Worm (Caenorhabditis elegans) whole organism, late embryonic: Measurements from ENCODE around the gene srg-23.
"Not testable (repeated sequence)": the region's sequence is repeated elsewhere in the genome, so short reads cannot be mapped to it uniquely, and the experiment has no call there.

Source experiments
- C08G9.2 ChIP-seq: sonication (generic microtip); optimal IDR thresholded peaks from 2 replicates; lab custom pipeline; 2016; ENCODE audit warnings: mild to moderate bottlenecking, missing genetic modification characterization, moderate library complexity, missing compliant biosample characterization
- F13H6.1 ChIP-seq: sonication (generic microtip); optimal IDR thresholded peaks from 2 replicates; lab custom pipeline; 2016; ENCODE audit warnings: missing genetic modification characterization, missing compliant biosample characterization
- K09A11.1 ChIP-seq: sonication (generic microtip); optimal IDR thresholded peaks from 2 replicates; lab custom pipeline; 2017; ENCODE audit warnings: antibody characterized with exemption, mild to moderate bottlenecking, missing genetic modification characterization, missing compliant biosample characterization; ENCODE audit not compliant: insufficient read depth
- T23F11.4 ChIP-seq: fragments of 200-800 bp; sonication (Bioruptor generic); optimal IDR thresholded peaks from 2 replicates; lab custom pipeline; 2018; ENCODE audit warnings: mild to moderate bottlenecking, missing genetic modification characterization, missing compliant biosample characterization
- Y22D7AL.16 ChIP-seq: sonication (generic microtip); optimal IDR thresholded peaks from 2 replicates; lab custom pipeline; 2016; ENCODE audit warnings: missing genetic modification characterization, missing compliant biosample characterization
- ama-1 ChIP-seq: fragments of 150-350 bp; optimal IDR thresholded peaks from 2 replicates; lab custom pipeline; 2014
- ceh-14 ChIP-seq: sonication (generic microtip); optimal IDR thresholded peaks from 2 replicates; lab custom pipeline; 2016; ENCODE audit warnings: missing genotype, missing genetic modification characterization, missing compliant biosample characterization
- ceh-18 ChIP-seq: sonication (generic microtip); optimal IDR thresholded peaks from 2 replicates; lab custom pipeline; 2016; ENCODE audit warnings: missing genetic modification characterization, missing compliant biosample characterization
- ceh-19 ChIP-seq: fragments of 200-800 bp; sonication (Bioruptor generic); optimal IDR thresholded peaks from 2 replicates; lab custom pipeline; 2018; ENCODE audit warnings: mild to moderate bottlenecking, missing genetic modification characterization, missing compliant biosample characterization
- ceh-45 ChIP-seq: fragments of 200-800 bp; sonication (Bioruptor generic); IDR thresholded peaks from 2 replicates; pipeline ENCODE4 v1.3.6; 2022; ENCODE audit warnings: missing genetic modification reagents, missing genetic modification characterization, missing compliant biosample characterization
- ceh-6 ChIP-seq: fragments of 200-800 bp; sonication (Bioruptor generic); optimal IDR thresholded peaks from 2 replicates; lab custom pipeline; 2018; ENCODE audit warnings: mild to moderate bottlenecking, missing genetic modification characterization, missing compliant biosample characterization
- ceh-9 ChIP-seq: sonication (generic microtip); optimal IDR thresholded peaks from 2 replicates; lab custom pipeline; 2016; ENCODE audit warnings: mild to moderate bottlenecking, missing genetic modification characterization, inconsistent platforms, missing compliant biosample characterization
- che-1 ChIP-seq: sonication (generic microtip); optimal IDR thresholded peaks from 2 replicates; lab custom pipeline; 2016; ENCODE audit warnings: mild to moderate bottlenecking, missing genetic modification characterization, missing compliant biosample characterization
- dmd-4 ChIP-seq: sonication (generic microtip); optimal IDR thresholded peaks from 2 replicates; lab custom pipeline; 2016; ENCODE audit warnings: borderline replicate concordance, missing genetic modification characterization, missing compliant biosample characterization
- dve-1 ChIP-seq: sonication (generic microtip); optimal IDR thresholded peaks from 2 replicates; lab custom pipeline; 2017; ENCODE audit warnings: antibody characterized with exemption, mild to moderate bottlenecking, missing genetic modification characterization, missing compliant biosample characterization
- elt-4 ChIP-seq: sonication (generic microtip); optimal IDR thresholded peaks from 2 replicates; lab custom pipeline; 2016; ENCODE audit warnings: missing genetic modification characterization, missing compliant biosample characterization
- ets-4 ChIP-seq: sonication (generic microtip); optimal IDR thresholded peaks from 2 replicates; lab custom pipeline; 2016; ENCODE audit warnings: missing genetic modification characterization, missing compliant biosample characterization
- fkh-6 ChIP-seq: sonication (generic microtip); optimal IDR thresholded peaks from 2 replicates; lab custom pipeline; 2016; ENCODE audit warnings: missing genetic modification characterization, missing compliant biosample characterization
- hlh-15 ChIP-seq: sonication (generic microtip); optimal IDR thresholded peaks from 2 replicates; lab custom pipeline; 2016; ENCODE audit warnings: missing genetic modification characterization, missing compliant biosample characterization
- hlh-6 ChIP-seq: sonication (generic microtip); optimal IDR thresholded peaks from 2 replicates; lab custom pipeline; 2016; ENCODE audit warnings: missing genotype, missing genetic modification characterization, missing compliant biosample characterization
- lim-6 ChIP-seq: sonication (generic microtip); optimal IDR thresholded peaks from 2 replicates; lab custom pipeline; 2016; ENCODE audit warnings: missing genetic modification characterization, missing compliant biosample characterization
- lin-11 ChIP-seq: fragments of 200-800 bp; sonication (Bioruptor generic); optimal IDR thresholded peaks from 2 replicates; lab custom pipeline; 2018; ENCODE audit warnings: mild to moderate bottlenecking, missing genetic modification characterization, missing compliant biosample characterization
- nhr-11 ChIP-seq: fragments of 150-350 bp; optimal IDR thresholded peaks from 2 replicates; lab custom pipeline; 2014; ENCODE audit warnings: missing biosample characterization, missing genetic modification characterization
- npax-4 ChIP-seq: sonication (generic microtip); optimal IDR thresholded peaks from 2 replicates; lab custom pipeline; 2016; ENCODE audit warnings: missing genetic modification characterization, missing compliant biosample characterization
- odd-2 ChIP-seq: sonication (generic microtip); optimal IDR thresholded peaks from 2 replicates; lab custom pipeline; 2017; ENCODE audit warnings: antibody characterized with exemption, mild to moderate bottlenecking, missing genetic modification characterization, missing compliant biosample characterization
- pag-3 ChIP-seq: sonication (generic microtip); optimal IDR thresholded peaks from 2 replicates; lab custom pipeline; 2016; ENCODE audit warnings: missing compliant biosample characterization, missing genetic modification characterization, borderline replicate concordance
- pha-4 ChIP-seq: fragments of 150-350 bp; optimal IDR thresholded peaks from 2 replicates; lab custom pipeline; 2018; ENCODE audit warnings: missing biosample characterization, missing genetic modification reagents, missing genetic modification characterization
- ref-2 ChIP-seq: sonication (generic microtip); optimal IDR thresholded peaks from 2 replicates; lab custom pipeline; 2016; ENCODE audit warnings: missing genetic modification characterization, missing compliant biosample characterization
- rnt-1 ChIP-seq: sonication (generic microtip); optimal IDR thresholded peaks from 2 replicates; lab custom pipeline; 2016; ENCODE audit warnings: missing genetic modification characterization, missing compliant biosample characterization
- sdc-2 ChIP-seq: sonication (generic microtip); optimal IDR thresholded peaks from 2 replicates; lab custom pipeline; 2016; ENCODE audit warnings: missing genotype, missing genetic modification characterization, missing compliant biosample characterization
- sox-2 ChIP-seq: fragments of 200-800 bp; sonication (Bioruptor generic); IDR thresholded peaks from 2 replicates; pipeline ENCODE4 v1.3.6; 2022; ENCODE audit warnings: missing genetic modification reagents, missing genetic modification characterization, missing compliant biosample characterization
- tbx-7 ChIP-seq: sonication (generic microtip); optimal IDR thresholded peaks from 2 replicates; lab custom pipeline; 2016; ENCODE audit warnings: missing genotype, missing genetic modification characterization, missing compliant biosample characterization
- ttx-3 ChIP-seq: sonication (generic microtip); optimal IDR thresholded peaks from 2 replicates; lab custom pipeline; 2016; ENCODE audit warnings: missing genetic modification reagents, missing genetic modification characterization, missing compliant biosample characterization
- zip-5 ChIP-seq: sonication (generic microtip); optimal IDR thresholded peaks from 2 replicates; lab custom pipeline; 2016; ENCODE audit warnings: missing genetic modification characterization, missing compliant biosample characterization
- ztf-16 ChIP-seq: sonication (generic microtip); optimal IDR thresholded peaks from 2 replicates; lab custom pipeline; 2017; ENCODE audit warnings: missing genetic modification characterization, missing compliant biosample characterization

srg-23 gene

DNA sequence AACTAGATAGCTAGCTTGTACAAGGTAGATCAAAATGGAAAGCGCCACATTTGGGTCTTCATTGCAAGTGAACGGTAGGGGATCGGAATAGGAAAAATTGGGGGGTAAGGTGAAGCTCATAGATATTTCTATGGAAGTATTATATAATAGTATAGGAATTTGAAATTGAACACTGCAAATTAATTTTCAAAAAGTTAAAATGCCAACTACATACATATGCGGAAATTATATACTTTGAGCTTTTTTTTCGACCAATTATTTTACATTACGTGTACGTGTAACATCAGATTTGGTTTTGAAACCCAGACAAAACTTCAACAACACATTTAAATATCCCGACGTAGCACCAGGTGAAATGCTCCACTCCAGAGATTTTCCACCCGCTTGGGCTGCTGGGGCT, at the start of gene srg-23:
Gene srg-23, minus strand, starts transcription at position 101 of the 400 bp plus-strand sequence.
- TF ChIP-seq tbx-7 (tag; lab: Kevin White, UChicago): no peak
- TF ChIP-seq che-1 (tag; lab: Kevin White, UChicago): no peak
- TF ChIP-seq rnt-1 (tag; lab: Kevin White, UChicago): no peak
- no peak for TF ChIP-seq sdc-2
- no peak for TF ChIP-seq zip-5 (tag; lab: Kevin White, UChicago)
- no peak for TF ChIP-seq sox-2 (GFP tag; lab: Robert Waterston, UW)
- no peak for TF ChIP-seq pha-4 (tag; lab: Kevin White, UChicago)
- no peak for TF ChIP-seq F13H6.1 (tag; lab: Kevin White, UChicago)
- TF ChIP-seq ceh-14 (tag; lab: Kevin White, UChicago): no peak
- no peak for TF ChIP-seq ttx-3 (tag; lab: Kevin White, UChicago)
- no peak for TF ChIP-seq ceh-45 (GFP tag; lab: Robert Waterston, UW)
- TF ChIP-seq pag-3 (tag; lab: Kevin White, UChicago): no peak
- no peak for TF ChIP-seq lin-11
- no peak for TF ChIP-seq npax-4 (tag; lab: Kevin White, UChicago)
- no peak for TF ChIP-seq hlh-6 (tag; lab: Kevin White, UChicago)
- no peak for TF ChIP-seq elt-4 (tag; lab: Kevin White, UChicago)
- no peak for TF ChIP-seq Y22D7AL.16 (tag; lab: Kevin White, UChicago)
- no peak for TF ChIP-seq ama-1 (lab: Kevin White, UChicago)
- no peak for TF ChIP-seq odd-2 (tag; lab: Kevin White, UChicago)
- TF ChIP-seq ceh-18 (tag; lab: Kevin White, UChicago): no peak

DNA sequence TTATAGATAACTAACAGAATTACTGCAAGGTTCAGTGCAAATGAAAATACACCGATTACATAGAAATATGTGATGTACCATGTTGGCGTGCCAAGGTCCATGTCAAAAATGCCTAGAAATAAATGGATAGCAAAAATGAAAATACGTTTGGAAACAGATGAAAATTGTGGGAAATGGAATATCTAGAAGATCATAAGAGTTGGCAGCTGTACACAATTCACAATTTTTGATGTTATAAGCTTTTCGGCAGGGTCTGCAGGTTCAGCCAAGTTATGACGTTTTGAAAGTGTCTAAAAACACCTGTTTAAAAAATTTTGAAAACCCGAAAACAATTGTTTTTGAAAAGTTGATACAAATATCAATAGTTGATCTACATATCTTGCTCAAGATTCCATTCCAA, 48.6 kb upstream of the srg-23 start, which contains the start of gene sri-43:
Gene sri-43, minus strand, starts transcription at position 101 of the 400 bp plus-strand sequence.
- not testable (repeated sequence) for TF ChIP-seq C08G9.2 (tag; lab: Kevin White, UChicago); fkh-6; T23F11.4 (GFP tag; lab: Kevin White, UChicago)

DNA sequence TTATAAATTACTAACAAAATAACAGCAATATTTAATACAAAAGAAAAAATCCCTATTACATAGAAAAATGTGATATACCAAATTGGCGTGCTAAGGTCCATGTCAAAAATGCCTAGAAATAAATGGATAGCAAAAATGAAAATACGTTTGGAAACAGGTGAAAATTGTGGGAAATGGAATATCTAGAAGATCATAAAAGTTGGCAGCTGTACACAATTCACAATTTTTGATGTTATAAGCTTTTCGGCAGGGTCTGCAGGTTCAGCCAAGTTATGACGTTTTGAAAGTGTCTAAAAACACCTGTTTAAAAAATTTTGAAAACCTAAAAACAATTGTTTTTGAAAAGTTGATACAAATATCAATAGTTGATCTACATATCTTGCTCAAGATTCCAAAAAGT, 46.9 kb upstream of the srg-23 start, which contains the start of gene sri-42:
Gene sri-42, minus strand, starts transcription at position 101 of the 400 bp plus-strand sequence.
- not testable (repeated sequence) for TF ChIP-seq ets-4 (tag; lab: Kevin White, UChicago); K09A11.1 (tag; lab: Kevin White, UChicago); lim-6

DNA sequence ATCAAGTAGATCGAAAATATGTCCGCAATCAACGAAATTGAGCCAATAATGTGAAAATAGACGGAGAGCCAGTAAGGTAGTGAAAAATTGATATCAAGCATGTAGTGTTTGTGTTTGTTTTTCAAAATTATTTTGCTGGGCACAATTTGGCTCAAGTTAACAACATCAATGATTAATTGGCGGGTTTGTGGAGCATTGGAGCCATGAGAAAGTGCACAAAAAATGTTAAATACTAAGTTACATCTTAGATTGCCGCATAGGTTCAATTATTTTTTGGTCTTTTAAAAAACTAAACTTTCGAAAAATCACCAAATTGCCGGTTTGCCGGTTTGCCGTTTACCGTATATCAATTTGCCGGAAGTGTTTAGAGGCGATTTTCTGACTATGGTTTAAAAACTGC, 41.8 kb upstream of the srg-23 start, which contains the start of gene sri-54:
Gene sri-54, minus strand, starts transcription at position 101 of the 400 bp plus-strand sequence.
- TF ChIP-seq ztf-16 (tag; lab: Kevin White, UChicago): no peak
- TF ChIP-seq nhr-11: no peak
- no peak for TF ChIP-seq pha-4 (tag; lab: Kevin White, UChicago)
- TF ChIP-seq ceh-9 (tag; lab: Kevin White, UChicago): no peak
- TF ChIP-seq ref-2 (tag; lab: Kevin White, UChicago): no peak
- no peak for TF ChIP-seq ceh-45 (GFP tag; lab: Robert Waterston, UW)

DNA sequence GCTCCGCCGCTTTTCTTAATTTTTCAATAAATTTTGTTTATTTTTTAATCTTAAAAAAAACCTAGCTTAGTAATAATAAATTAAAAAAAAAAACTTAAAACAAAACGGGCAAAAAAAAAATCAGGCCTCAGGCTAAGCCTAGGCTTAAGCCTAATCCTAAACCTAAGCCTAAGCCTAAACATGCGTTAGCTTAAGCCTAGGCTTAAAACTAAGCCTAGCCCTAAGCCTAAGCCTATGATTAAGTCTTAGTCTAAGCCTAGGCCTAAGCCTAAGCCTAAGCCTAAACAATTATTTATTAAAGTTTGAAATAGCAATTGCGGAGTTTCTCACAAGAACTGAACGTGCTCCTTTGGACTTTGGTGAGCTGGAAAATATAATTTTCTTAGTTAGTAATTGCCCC, 39.3 kb upstream of the srg-23 start:
- TF ChIP-seq dmd-4 (no peak), K09A11.1 (tag; lab: Kevin White, UChicago) (no peak), ceh-19 (GFP tag; lab: Kevin White, UChicago) (no peak), ceh-6 (GFP tag; lab: Kevin White, UChicago) (no peak), dve-1 (tag; lab: Kevin White, UChicago) (peak; percentile 63), hlh-15 (tag; lab: Kevin White, UChicago) (no peak)
